Fruit fly (Drosophila melanogaster) whole organism, embryonic: ENCODE data around the gene Sems.

Source experiments
- Awh ChIP-seq: fragments of 200-800 bp; sonication (Bioruptor generic); IDR thresholded peaks from 2 replicates; pipeline ENCODE4, ENCODE4 v1.3.6; 2022; ENCODE audit warnings: missing biosample characterization, missing genetic modification characterization
- B-H2 ChIP-seq: fragments of 200-800 bp; sonication (Bioruptor generic); optimal IDR thresholded peaks from 2 replicates; lab custom pipeline; 2018; ENCODE audit warnings: missing biosample characterization, mild to moderate bottlenecking, missing genetic modification characterization
- Bdp1 ChIP-seq: fragments of 200-800 bp; sonication (Bioruptor generic); optimal IDR thresholded peaks from 3 replicates; lab custom pipeline; 2016; ENCODE audit warnings: missing biosample characterization, missing genetic modification characterization
- CG11247 ChIP-seq: fragments of 200-800 bp; sonication (Bioruptor generic); IDR thresholded peaks from 2 replicates; pipeline ENCODE4 v1.3.6; 2022; ENCODE audit warnings: missing biosample characterization, missing genetic modification characterization
- CG11504 ChIP-seq: fragments of 200-800 bp; sonication (Bioruptor generic); optimal IDR thresholded peaks from 3 replicates; lab custom pipeline; 2019; ENCODE audit warnings: missing biosample characterization, mild to moderate bottlenecking, missing genetic modification characterization, moderate library complexity
- CG11560 ChIP-seq: fragments of 200-800 bp; sonication (Bioruptor generic); IDR thresholded peaks from 3 replicates; pipeline ENCODE4 v1.3.6; 2022; ENCODE audit warnings: missing biosample characterization, missing genetic modification characterization
- CG13123 ChIP-seq: fragments of 200-800 bp; sonication (Bioruptor generic); optimal IDR thresholded peaks from 2 replicates; lab custom pipeline; 2016; ENCODE audit warnings: missing biosample characterization, missing genetic modification characterization
- CG13287 ChIP-seq: fragments of 200-800 bp; sonication (Bioruptor generic); IDR thresholded peaks from 2 replicates; pipeline ENCODE4 v1.3.6; 2022; ENCODE audit warnings: missing biosample characterization, missing genetic modification characterization; ENCODE audit not compliant: partially characterized antibody
- CG14014 ChIP-seq: fragments of 200-800 bp; sonication (Bioruptor generic); IDR thresholded peaks from 2 replicates; pipeline ENCODE4 v1.3.6; 2022; ENCODE audit warnings: missing biosample characterization, missing genetic modification characterization
- CG17802 ChIP-seq: fragments of 200-800 bp; sonication (Bioruptor generic); optimal IDR thresholded peaks from 2 replicates; lab custom pipeline; 2018; ENCODE audit warnings: missing biosample characterization, mild to moderate bottlenecking, missing genetic modification characterization, moderate library complexity
- CG18011 ChIP-seq: fragments of 200-800 bp; sonication (Bioruptor generic); optimal IDR thresholded peaks from 2 replicates; lab custom pipeline; 2017; ENCODE audit warnings: missing biosample characterization, missing genetic modification characterization, mild to moderate bottlenecking, moderate library complexity, missing genotype
- CG18262 ChIP-seq: fragments of 200-800 bp; optimal IDR thresholded peaks from 3 replicates; lab custom pipeline; 2019; ENCODE audit warnings: missing biosample characterization, mild to moderate bottlenecking, missing genetic modification characterization, moderate library complexity
- CG32772 ChIP-seq: fragments of 200-800 bp; sonication (Bioruptor generic); IDR thresholded peaks from 2 replicates; pipeline ENCODE4 v1.3.6; 2022; ENCODE audit warnings: missing biosample characterization, missing genetic modification characterization
- CG34224 ChIP-seq: fragments of 200-800 bp; sonication (Bioruptor generic); IDR thresholded peaks from 3 replicates; pipeline ENCODE4 v1.3.6; 2022; ENCODE audit warnings: missing biosample characterization, missing genetic modification characterization; ENCODE audit not compliant: partially characterized antibody
- CG3995 ChIP-seq: fragments of 200-800 bp; sonication (Bioruptor generic); optimal IDR thresholded peaks from 3 replicates; lab custom pipeline; 2016; ENCODE audit warnings: missing biosample characterization, missing genetic modification characterization
- CG4360 ChIP-seq: fragments of 200-800 bp; sonication (Bioruptor generic); IDR thresholded peaks from 2 replicates; pipeline ENCODE4 v1.3.6; 2022; ENCODE audit warnings: missing biosample characterization, missing genetic modification characterization
- CG9932 ChIP-seq: fragments of 200-800 bp; sonication (Bioruptor generic); IDR thresholded peaks from 2 replicates; pipeline ENCODE4 v1.3.6; 2022; ENCODE audit warnings: missing biosample characterization, missing genetic modification characterization
- Dfd ChIP-seq, 2 experiments: fragments of >200 bp; optimal IDR thresholded peaks; 2 replicates each; lab custom pipeline; 2017; ENCODE audit warnings: missing biosample characterization in 2 of 2, missing genetic modification characterization in 2 of 2
- Elba2 ChIP-seq: fragments of 200-800 bp; sonication (Bioruptor generic); optimal IDR thresholded peaks from 3 replicates; lab custom pipeline; 2016; ENCODE audit warnings: missing biosample characterization, missing genetic modification characterization
- Ets65A ChIP-seq: fragments of 200-800 bp; sonication (Bioruptor generic); peaks from one replicate; lab custom pipeline; 2016; ENCODE audit warnings: missing biosample characterization, missing genetic modification characterization
- H15 ChIP-seq: fragments of 200-800 bp; sonication (Bioruptor generic); IDR thresholded peaks from 3 replicates; pipeline ENCODE4 v1.3.6; 2022; ENCODE audit warnings: missing biosample characterization, missing genetic modification characterization
- HLHmδ ChIP-seq: fragments of 200-800 bp; sonication (Bioruptor generic); optimal IDR thresholded peaks from 2 replicates; lab custom pipeline; 2018; ENCODE audit warnings: missing biosample characterization, mild to moderate bottlenecking, missing genetic modification characterization, moderate library complexity
- HmgD ChIP-seq: fragments of 200-800 bp; sonication (Bioruptor generic); optimal IDR thresholded peaks from 3 replicates; lab custom pipeline; 2016; ENCODE audit warnings: missing biosample characterization, missing genetic modification characterization
- Hmr ChIP-seq: fragments of 200-800 bp; sonication (Bioruptor generic); optimal IDR thresholded peaks from 3 replicates; lab custom pipeline; 2017; ENCODE audit warnings: mild to moderate bottlenecking, missing biosample characterization, missing genetic modification reagents, missing genetic modification characterization
- Hr3 ChIP-seq: fragments of 200-800 bp; sonication (Bioruptor generic); optimal IDR thresholded peaks from 3 replicates; lab custom pipeline; 2016; ENCODE audit warnings: missing biosample characterization, missing genetic modification characterization
- Meics ChIP-seq: fragments of 200-800 bp; sonication (Bioruptor generic); optimal IDR thresholded peaks from 2 replicates; lab custom pipeline; 2017; ENCODE audit warnings: missing biosample characterization, mild to moderate bottlenecking, missing genetic modification characterization
- Mrtf ChIP-seq: fragments of 200-800 bp; sonication (Bioruptor generic); IDR thresholded peaks from 3 replicates; pipeline ENCODE4 v1.3.6; 2022; ENCODE audit warnings: missing biosample characterization, missing genetic modification characterization
- NK7.1 ChIP-seq: fragments of 200-800 bp; sonication (Bioruptor generic); optimal IDR thresholded peaks from 3 replicates; lab custom pipeline; 2016; ENCODE audit warnings: missing biosample characterization, missing genetic modification characterization
- Nf-YB ChIP-seq: fragments of 200-800 bp; sonication (Bioruptor generic); optimal IDR thresholded peaks from 3 replicates; lab custom pipeline; 2019; ENCODE audit warnings: missing biosample characterization, mild to moderate bottlenecking, missing genetic modification characterization, moderate library complexity
- Sox100B ChIP-seq: fragments of 200-800 bp; sonication (Bioruptor generic); optimal IDR thresholded peaks from 3 replicates; lab custom pipeline; 2018; ENCODE audit warnings: missing biosample characterization, mild to moderate bottlenecking, missing genetic modification characterization
- Xbp1 ChIP-seq: fragments of 200-800 bp; sonication (Bioruptor generic); optimal IDR thresholded peaks from 3 replicates; lab custom pipeline; 2016; ENCODE audit warnings: missing biosample characterization, mild to moderate bottlenecking, missing genetic modification characterization
- bab2 ChIP-seq: fragments of 200-800 bp; sonication (Bioruptor generic); optimal IDR thresholded peaks from 2 replicates; lab custom pipeline; 2016; ENCODE audit warnings: missing biosample characterization, missing genetic modification characterization
- br ChIP-seq: fragments of >200 bp; optimal IDR thresholded peaks from 2 replicates; lab custom pipeline; 2017
- caup ChIP-seq: fragments of 200-800 bp; sonication (Bioruptor generic); optimal IDR thresholded peaks from 3 replicates; lab custom pipeline; 2017; ENCODE audit warnings: missing biosample characterization, mild to moderate bottlenecking, missing genetic modification characterization, moderate library complexity; ENCODE audit not compliant: severe bottlenecking
- cg ChIP-seq: fragments of 200-800 bp; sonication (Bioruptor generic); optimal IDR thresholded peaks from 3 replicates; lab custom pipeline; 2019; ENCODE audit warnings: missing biosample characterization, mild to moderate bottlenecking, missing genetic modification characterization, moderate library complexity
- chinmo ChIP-seq: fragments of 200-800 bp; sonication (Bioruptor generic); IDR thresholded peaks from 4 replicates; pipeline ENCODE4 v1.3.6; 2022; ENCODE audit warnings: missing biosample characterization, missing genetic modification characterization; ENCODE audit not compliant: partially characterized antibody
- en ChIP-seq: fragments of 200-800 bp; sonication (Bioruptor generic); optimal IDR thresholded peaks from 2 replicates; lab custom pipeline; 2016; ENCODE audit warnings: missing biosample characterization, missing genetic modification characterization
- fd64A ChIP-seq: fragments of 200-800 bp; sonication (Bioruptor generic); optimal IDR thresholded peaks from 3 replicates; lab custom pipeline; 2018; ENCODE audit warnings: missing biosample characterization, mild to moderate bottlenecking, missing genetic modification characterization
- ftz-f1 ChIP-seq: fragments of 200-800 bp; sonication (Bioruptor generic); optimal IDR thresholded peaks from 2 replicates; lab custom pipeline; 2016; ENCODE audit warnings: missing biosample characterization, missing genetic modification characterization
- gcm2 ChIP-seq: fragments of 200-800 bp; sonication (Bioruptor generic); optimal IDR thresholded peaks from 2 replicates; lab custom pipeline; 2016; ENCODE audit warnings: missing biosample characterization, missing genetic modification characterization
- gsb-n ChIP-seq: fragments of 200-800 bp; sonication (Bioruptor generic); optimal IDR thresholded peaks from 3 replicates; lab custom pipeline; 2018; ENCODE audit warnings: missing biosample characterization, mild to moderate bottlenecking, missing genetic modification characterization
- ham ChIP-seq: fragments of 200-800 bp; sonication (Bioruptor generic); IDR thresholded peaks from 2 replicates; pipeline ENCODE4 v1.3.6; 2022; ENCODE audit warnings: missing biosample characterization, missing genetic modification characterization
- nom ChIP-seq: fragments of 200-800 bp; sonication (Bioruptor generic); optimal IDR thresholded peaks from 2 replicates; lab custom pipeline; 2017; ENCODE audit warnings: missing biosample characterization, missing genetic modification characterization, mild to moderate bottlenecking, moderate library complexity, missing genetic modification reagents
- org-1 ChIP-seq: fragments of 200-800 bp; sonication (Bioruptor generic); optimal IDR thresholded peaks from 2 replicates; lab custom pipeline; 2017; ENCODE audit warnings: missing biosample characterization, missing genetic modification characterization
- pzg ChIP-seq: fragments of 200-800 bp; sonication (Bioruptor generic); optimal IDR thresholded peaks from 3 replicates; lab custom pipeline; 2018; ENCODE audit warnings: missing biosample characterization, mild to moderate bottlenecking, missing genetic modification characterization, moderate library complexity
- row ChIP-seq: fragments of 200-800 bp; sonication (Bioruptor generic); IDR thresholded peaks from 3 replicates; pipeline ENCODE4 v1.3.6; 2022; ENCODE audit warnings: missing biosample characterization, missing genetic modification characterization
- slou ChIP-seq: fragments of 200-800 bp; sonication (Bioruptor generic); optimal IDR thresholded peaks from 3 replicates; lab custom pipeline; 2016; ENCODE audit warnings: missing biosample characterization, missing genetic modification characterization
- tna ChIP-seq: fragments of 200-800 bp; sonication (Bioruptor generic); IDR thresholded peaks from 2 replicates; pipeline ENCODE4 v1.3.6; 2022; ENCODE audit warnings: missing biosample characterization, missing genetic modification characterization; ENCODE audit not compliant: partially characterized antibody
- usp ChIP-seq: fragments of >200 bp; optimal IDR thresholded peaks from 2 replicates; lab custom pipeline; 2017; ENCODE audit warnings: missing biosample characterization, missing genetic modification characterization
- zfh1 ChIP-seq: fragments of 200-800 bp; sonication (Bioruptor generic); IDR thresholded peaks from 3 replicates; pipeline ENCODE4 v1.3.6; 2022; ENCODE audit warnings: missing biosample characterization, missing genetic modification characterization

Gene Sems

dm6 chr3L:20942076-20942475 is 14.5 kb downstream of the Sems start:
- TF ChIP-seq caup (GFP tag; lab: Kevin White, UChicago) = no peak
- no peak for TF ChIP-seq cg
- peak; percentile 78 for TF ChIP-seq CG4360 (GFP tag; lab: Robert Waterston, UW)
- peak; percentile 30 for TF ChIP-seq Nf-YB (GFP tag; lab: Kevin White, UChicago)
- peak; percentile 66 for TF ChIP-seq Ets65A
- TF ChIP-seq Awh (GFP tag; lab: Robert Waterston, UW) = 0 out of 2 replicates have a peak, but pooled peaks have one; percentile 18
- TF ChIP-seq H15 (GFP tag; lab: Robert Waterston, UW) = 0 out of 3 replicates have a peak, but pooled peaks have one; percentile 9
- TF ChIP-seq, all 482 proteins: peak for 5

dm6 chr3L:20933706-20934105 is 22.8 kb downstream of the Sems start:
- TF ChIP-seq fd64A = no peak
- TF ChIP-seq Elba2 = no peak
- TF ChIP-seq zfh1 (GFP tag; lab: Robert Waterston, UW) = no peak
- TF ChIP-seq nom (GFP tag; lab: Kevin White, UChicago) = peak; percentile 12
- no peak for TF ChIP-seq CG34224 (GFP tag; lab: Robert Waterston, UW)
- TF ChIP-seq CG11560 (tag; lab: Robert Waterston, UW) = no peak
- no peak for TF ChIP-seq HLHmδ
- TF ChIP-seq CG32772 (GFP tag; lab: Robert Waterston, UW) = peak; percentile 16; the same call in 1 of the 2 replicates
- TF ChIP-seq CG18262 (tag; lab: Kevin White, UChicago) = no peak
- TF ChIP-seq bab2 (GFP tag; lab: Kevin White, UChicago) = no peak
- TF ChIP-seq CG3995 (GFP tag; lab: Kevin White, UChicago) = no peak
- TF ChIP-seq CG14014 (GFP tag; lab: Robert Waterston, UW) = no peak
- TF ChIP-seq CG13287 (GFP tag; lab: Robert Waterston, UW) = no peak
- TF ChIP-seq CG17802 (tag; lab: Kevin White, UChicago) = no peak
- TF ChIP-seq gcm2 (GFP tag; lab: Kevin White, UChicago) = no peak
- TF ChIP-seq CG18011 (GFP tag; lab: Kevin White, UChicago) = no peak
- TF ChIP-seq HmgD (GFP tag; lab: Kevin White, UChicago) = no peak
- no peak for TF ChIP-seq Hr3 (GFP tag; lab: Kevin White, UChicago)
- no peak for TF ChIP-seq Hmr (GFP tag; lab: Kevin White, UChicago)
- no peak for TF ChIP-seq br
- TF ChIP-seq Ets65A = peak; percentile 46
- no peak for TF ChIP-seq CG9932
- TF ChIP-seq Dfd (GFP tag; optimal IDR thresholded peaks at IDR 0.05; lab: Kevin White, UChicago) = no peak
- TF ChIP-seq Xbp1 = no peak
- no peak for TF ChIP-seq Bdp1
- no peak for TF ChIP-seq B-H2
- no peak for TF ChIP-seq ham (GFP tag; lab: Robert Waterston, UW)
- no peak for TF ChIP-seq tna (GFP tag; lab: Robert Waterston, UW)
- TF ChIP-seq org-1 (GFP tag; lab: Kevin White, UChicago) = no peak
- no peak for TF ChIP-seq NK7.1
- TF ChIP-seq ftz-f1 (GFP tag; lab: Kevin White, UChicago) = no peak
- TF ChIP-seq CG11247 (GFP tag; lab: Robert Waterston, UW) = no peak
- no peak for TF ChIP-seq usp (GFP tag; lab: Kevin White, UChicago)
- no peak for TF ChIP-seq chinmo
- no peak for TF ChIP-seq gsb-n (tag; lab: Kevin White, UChicago)
- no peak for TF ChIP-seq en (GFP tag; lab: Kevin White, UChicago)
- peak; percentile 95 for TF ChIP-seq CG11504 (tag; lab: Kevin White, UChicago)
- TF ChIP-seq Sox100B = no peak
- TF ChIP-seq Mrtf = 0 out of 3 replicates have a peak, but pooled peaks have one; percentile 7
- TF ChIP-seq row (GFP tag; lab: Robert Waterston, UW) = no peak
- TF ChIP-seq CG13123 = no peak
- TF ChIP-seq Meics = no peak
- TF ChIP-seq pzg (GFP tag; lab: Kevin White, UChicago) = no peak
- TF ChIP-seq slou (GFP tag; lab: Kevin White, UChicago) = no peak
